Fruit fly (Drosophila melanogaster) whole organism, embryonic: ENCODE data around the gene Gpdh3.
A peak's percentile ranks its signal among the peaks of the same experiment; 100 is the strongest.

Experiments used
- Ada2b ChIP-seq: fragments of 200-800 bp; sonication (Bioruptor generic); IDR thresholded peaks from 2 replicates; pipeline ENCODE4 v1.3.6; 2022; ENCODE audit warnings: missing biosample characterization, missing genetic modification characterization
- Aef1 ChIP-seq: fragments of 200-800 bp; sonication (Bioruptor generic); IDR thresholded peaks from 3 replicates; pipeline ENCODE4 v1.3.6; 2022; ENCODE audit warnings: missing biosample characterization, missing genetic modification characterization
- Asciz ChIP-seq: fragments of 200-800 bp; sonication (Bioruptor generic); optimal IDR thresholded peaks from 2 replicates; lab custom pipeline; 2017; ENCODE audit warnings: missing biosample characterization, mild to moderate bottlenecking, missing genetic modification characterization, missing genetic modification reagents
- Bteb2 ChIP-seq: fragments of 200-800 bp; sonication (Bioruptor generic); optimal IDR thresholded peaks from 2 replicates; lab custom pipeline; 2016; ENCODE audit warnings: missing biosample characterization, missing genetic modification characterization
- CG10274 ChIP-seq: fragments of 200-800 bp; sonication (Bioruptor generic); optimal IDR thresholded peaks from 3 replicates; lab custom pipeline; 2017; ENCODE audit warnings: missing biosample characterization, mild to moderate bottlenecking, missing genetic modification characterization
- CG11504 ChIP-seq: fragments of 200-800 bp; sonication (Bioruptor generic); optimal IDR thresholded peaks from 3 replicates; lab custom pipeline; 2019; ENCODE audit warnings: missing biosample characterization, mild to moderate bottlenecking, missing genetic modification characterization, moderate library complexity
- CG11695 ChIP-seq: fragments of 200-800 bp; sonication (Bioruptor generic); IDR thresholded peaks from 3 replicates; pipeline ENCODE4 v1.3.6; 2022; ENCODE audit warnings: missing biosample characterization, missing genetic modification characterization
- CG13775 ChIP-seq: fragments of 200-800 bp; sonication (Bioruptor generic); optimal IDR thresholded peaks from 3 replicates; lab custom pipeline; 2017; ENCODE audit warnings: missing biosample characterization, mild to moderate bottlenecking, missing genetic modification characterization
- CG14667 ChIP-seq: fragments of 200-800 bp; sonication (Bioruptor generic); IDR thresholded peaks from 2 replicates; pipeline ENCODE4 v1.3.6; 2022; ENCODE audit warnings: missing biosample characterization, missing genetic modification characterization
- CG17568 ChIP-seq: fragments of 200-800 bp; sonication (Bioruptor generic); optimal IDR thresholded peaks from 2 replicates; lab custom pipeline; 2018; ENCODE audit warnings: missing biosample characterization, mild to moderate bottlenecking, missing genetic modification characterization, moderate library complexity
- CG17829 ChIP-seq: fragments of 200-800 bp; optimal IDR thresholded peaks from 2 replicates; lab custom pipeline; 2019; ENCODE audit warnings: missing biosample characterization, mild to moderate bottlenecking, missing genetic modification characterization, moderate library complexity
- CG34422 ChIP-seq: fragments of 200-800 bp; sonication (Bioruptor generic); IDR thresholded peaks from 3 replicates; pipeline ENCODE4 v1.3.6; 2022; ENCODE audit warnings: missing biosample characterization, missing genetic modification characterization
- CG4328 ChIP-seq: fragments of 200-800 bp; sonication (Bioruptor generic); optimal IDR thresholded peaks from 3 replicates; lab custom pipeline; 2017; ENCODE audit warnings: missing biosample characterization, missing genetic modification reagents, missing genetic modification characterization
- CG43689 ChIP-seq: fragments of 200-800 bp; sonication (Bioruptor generic); IDR thresholded peaks from 2 replicates; pipeline ENCODE4 v1.3.6; 2022; ENCODE audit warnings: missing biosample characterization, missing genetic modification characterization
- CG4730 ChIP-seq: fragments of 200-800 bp; sonication (Bioruptor generic); IDR thresholded peaks from 2 replicates; pipeline ENCODE4 v1.3.6; 2022; ENCODE audit warnings: missing biosample characterization, missing genetic modification characterization
- CG7928 ChIP-seq: fragments of 200-800 bp; sonication (Bioruptor generic); optimal IDR thresholded peaks from 2 replicates; lab custom pipeline; 2017; ENCODE audit warnings: missing biosample characterization, mild to moderate bottlenecking, missing genetic modification characterization
- CG7987 ChIP-seq: fragments of 200-800 bp; sonication (Bioruptor generic); optimal IDR thresholded peaks from 2 replicates; lab custom pipeline; 2018; ENCODE audit warnings: missing biosample characterization, mild to moderate bottlenecking, missing genetic modification characterization, moderate library complexity
- CG8359 ChIP-seq: fragments of 200-800 bp; sonication (Bioruptor generic); optimal IDR thresholded peaks from 2 replicates; lab custom pipeline; 2017; ENCODE audit warnings: missing biosample characterization, mild to moderate bottlenecking, missing genetic modification characterization, borderline replicate concordance
- CG8388 ChIP-seq: fragments of 200-800 bp; sonication (Bioruptor generic); optimal IDR thresholded peaks from 2 replicates; lab custom pipeline; 2019; ENCODE audit warnings: missing biosample characterization, mild to moderate bottlenecking, missing genetic modification characterization, moderate library complexity
- Chrac-16 ChIP-seq: fragments of 200-800 bp; sonication (Bioruptor generic); optimal IDR thresholded peaks from 3 replicates; lab custom pipeline; 2016; ENCODE audit warnings: missing biosample characterization, missing genetic modification characterization
- Dek ChIP-seq: fragments of 200-800 bp; sonication (Bioruptor generic); optimal IDR thresholded peaks from 3 replicates; lab custom pipeline; 2019; ENCODE audit warnings: missing biosample characterization, mild to moderate bottlenecking, missing genetic modification characterization, moderate library complexity
- Dip2 ChIP-seq: fragments of 200-800 bp; sonication (Bioruptor generic); IDR thresholded peaks from 2 replicates; pipeline ENCODE4 v1.3.6; 2022; ENCODE audit warnings: missing biosample characterization, missing genetic modification characterization
- Dref ChIP-seq: fragments of 200-800 bp; sonication (Bioruptor generic); IDR thresholded peaks from 2 replicates; pipeline ENCODE4 v1.3.6; 2022; ENCODE audit warnings: missing biosample characterization, missing genetic modification characterization
- Fer2 ChIP-seq: fragments of 200-800 bp; sonication (Bioruptor generic); optimal IDR thresholded peaks from 2 replicates; lab custom pipeline; 2018; ENCODE audit warnings: missing biosample characterization, mild to moderate bottlenecking, missing genetic modification characterization, moderate library complexity
- HLH4C ChIP-seq: fragments of 200-800 bp; sonication (Bioruptor generic); IDR thresholded peaks from 3 replicates; pipeline ENCODE4 v1.3.6; 2022; ENCODE audit warnings: missing biosample characterization, missing genetic modification characterization; ENCODE audit not compliant: partially characterized antibody
- Hr39 ChIP-seq: fragments of >200 bp; optimal IDR thresholded peaks from 2 replicates; lab custom pipeline; 2017
- Hsf ChIP-seq: fragments of 200-800 bp; sonication (Bioruptor generic); optimal IDR thresholded peaks from 3 replicates; lab custom pipeline; 2016; ENCODE audit warnings: missing biosample characterization, missing genetic modification characterization
- Pdp1 ChIP-seq, 2 experiments: fragments of 200-800 bp; sonication (Bioruptor generic); optimal IDR thresholded peaks; 3 replicates each; lab custom pipeline; 2016; ENCODE audit warnings: missing biosample characterization in 2 of 2, missing genetic modification characterization in 2 of 2, mild to moderate bottlenecking in 1 of 2, moderate library complexity in 1 of 2
- TFAM ChIP-seq: fragments of 200-800 bp; sonication (Bioruptor generic); optimal IDR thresholded peaks from 2 replicates; lab custom pipeline; 2017; ENCODE audit warnings: missing biosample characterization, missing genetic modification characterization, inconsistent platforms
- Tbp ChIP-seq: fragments of >200 bp; optimal IDR thresholded peaks from 2 replicates; lab custom pipeline; 2018; ENCODE audit warnings: missing biosample characterization, missing genetic modification characterization
- Trl ChIP-seq, 3 experiments: fragments of >200 bp in 2 of 3; fragments of 200-800 bp in 1 of 3; sonication (Bioruptor generic) in 1 of 3; optimal IDR thresholded peaks; 2 replicates in 1 of 3; 3 replicates in 2 of 3; lab custom pipeline; 2016 to 2017; ENCODE audit warnings: missing biosample characterization in 1 of 3, missing genetic modification characterization in 1 of 3
- ac ChIP-seq: fragments of 200-800 bp; sonication (Bioruptor generic); optimal IDR thresholded peaks from 3 replicates; lab custom pipeline; 2017; ENCODE audit warnings: missing biosample characterization, mild to moderate bottlenecking, missing genetic modification characterization
- bowl ChIP-seq: fragments of 200-800 bp; sonication (Bioruptor generic); IDR thresholded peaks from 2 replicates; pipeline ENCODE4 v1.3.6; 2022; ENCODE audit warnings: missing biosample characterization, missing genetic modification characterization
- chn ChIP-seq: fragments of 200-800 bp; sonication (Bioruptor generic); optimal IDR thresholded peaks from 2 replicates; lab custom pipeline; 2016; ENCODE audit warnings: missing biosample characterization, missing genetic modification characterization
- cwo ChIP-seq: fragments of 200-800 bp; sonication (Bioruptor generic); optimal IDR thresholded peaks from 3 replicates; lab custom pipeline; 2017; ENCODE audit warnings: missing biosample characterization, missing genetic modification characterization, mild to moderate bottlenecking, moderate library complexity, missing genetic modification reagents
- dmrt99B ChIP-seq: fragments of 200-800 bp; sonication (Bioruptor generic); optimal IDR thresholded peaks from 2 replicates; lab custom pipeline; 2018; ENCODE audit warnings: missing biosample characterization, mild to moderate bottlenecking, missing genetic modification characterization, moderate library complexity
- fd102C ChIP-seq: fragments of 200-800 bp; sonication (Bioruptor generic); optimal IDR thresholded peaks from 2 replicates; lab custom pipeline; 2018; ENCODE audit warnings: missing biosample characterization, mild to moderate bottlenecking, missing genetic modification characterization, moderate library complexity
- fd96Cb ChIP-seq: fragments of 200-800 bp; sonication (Bioruptor generic); optimal IDR thresholded peaks from 2 replicates; lab custom pipeline; 2018; ENCODE audit warnings: missing biosample characterization, mild to moderate bottlenecking, missing genetic modification characterization, moderate library complexity
- ftz-f1 ChIP-seq: fragments of 200-800 bp; sonication (Bioruptor generic); optimal IDR thresholded peaks from 2 replicates; lab custom pipeline; 2016; ENCODE audit warnings: missing biosample characterization, missing genetic modification characterization
- her ChIP-seq: fragments of 200-800 bp; sonication (Bioruptor generic); optimal IDR thresholded peaks from 2 replicates; lab custom pipeline; 2016; ENCODE audit warnings: missing biosample characterization, missing genetic modification characterization
- inv ChIP-seq: fragments of 200-800 bp; sonication (Bioruptor generic); IDR thresholded peaks from 2 replicates; pipeline ENCODE4 v1.3.6; 2022; ENCODE audit warnings: missing biosample characterization, missing genetic modification characterization; ENCODE audit not compliant: partially characterized antibody
- lilli ChIP-seq: fragments of 200-800 bp; sonication (Bioruptor generic); optimal IDR thresholded peaks from 3 replicates; lab custom pipeline; 2016; ENCODE audit warnings: missing biosample characterization, missing genetic modification characterization
- lmd ChIP-seq: fragments of 200-800 bp; sonication (Bioruptor generic); IDR thresholded peaks from 2 replicates; pipeline ENCODE4 v1.3.6; 2022; ENCODE audit warnings: missing biosample characterization, missing genetic modification characterization
- lola ChIP-seq, 3 experiments: fragments of >200 bp in 2 of 3; fragments of 200-800 bp in 1 of 3; sonication (Bioruptor generic) in 1 of 3; optimal IDR thresholded peaks; 2 replicates each; lab custom pipeline; 2017 to 2019; ENCODE audit warnings: missing biosample characterization in 3 of 3, missing genetic modification characterization in 3 of 3, mild to moderate bottlenecking in 1 of 3, moderate library complexity in 1 of 3
- nerfin-1 ChIP-seq: fragments of 200-800 bp; sonication (Bioruptor generic); optimal IDR thresholded peaks from 3 replicates; lab custom pipeline; 2019; ENCODE audit warnings: missing biosample characterization, mild to moderate bottlenecking, missing genetic modification characterization, moderate library complexity
- pros ChIP-seq: fragments of 200-800 bp; sonication (Bioruptor generic); optimal IDR thresholded peaks from 3 replicates; lab custom pipeline; 2019; ENCODE audit warnings: missing biosample characterization, mild to moderate bottlenecking, missing genetic modification characterization, moderate library complexity
- ranshi ChIP-seq: fragments of 200-800 bp; sonication (Bioruptor generic); IDR thresholded peaks from 2 replicates; pipeline ENCODE4 v1.3.6; 2022; ENCODE audit warnings: missing biosample characterization, missing genetic modification characterization
- seq ChIP-seq: fragments of 200-800 bp; sonication (Bioruptor generic); IDR thresholded peaks from 2 replicates; pipeline ENCODE4 v1.3.6; 2022; ENCODE audit warnings: missing biosample characterization, missing genetic modification characterization
- tna ChIP-seq: fragments of 200-800 bp; sonication (Bioruptor generic); IDR thresholded peaks from 2 replicates; pipeline ENCODE4 v1.3.6; 2022; ENCODE audit warnings: missing biosample characterization, missing genetic modification characterization; ENCODE audit not compliant: partially characterized antibody
- vfl ChIP-seq: fragments of 200-800 bp; sonication (Bioruptor generic); optimal IDR thresholded peaks from 2 replicates; lab custom pipeline; 2016; ENCODE audit warnings: missing biosample characterization, missing genetic modification characterization

Gpdh3 gene

dm6 chr3R:22400246-22400645 lies 18.4 kb downstream of the Gpdh3 start (continued):
- TF ChIP-seq Dref (GFP tag; lab: Robert Waterston, UW), result no peak
- TF ChIP-seq tna (GFP tag; lab: Robert Waterston, UW), result no peak
- TF ChIP-seq bowl (GFP tag; lab: Robert Waterston, UW), result no peak
- TF ChIP-seq CG13775 (GFP tag; lab: Kevin White, UChicago), result peak; percentile 14
- TF ChIP-seq Aef1 (GFP tag; lab: Robert Waterston, UW), result peak; percentile 35; the same call in 1 of the 3 replicates
- TF ChIP-seq CG7928 (GFP tag; lab: Kevin White, UChicago), result no peak
- no peak for TF ChIP-seq ac (GFP tag; lab: Kevin White, UChicago)
- no peak for TF ChIP-seq CG11504 (tag; lab: Kevin White, UChicago)
- no peak for TF ChIP-seq lola (GFP tag; optimal IDR thresholded peaks at IDR 0.05; lab: Kevin White, UChicago)
- 0 out of 2 replicates have a peak, but pooled peaks have one; percentile 15 for TF ChIP-seq CG14667
- no peak for TF ChIP-seq Tbp (GFP tag; lab: Kevin White, UChicago)
- no peak for TF ChIP-seq Pdp1 (GFP tag; optimal IDR thresholded peaks at IDR 0.05; lab: Kevin White, UChicago)
- TF ChIP-seq CG4328, result no peak
- TF ChIP-seq CG4730 (GFP tag; lab: Robert Waterston, UW), result no peak
- TF ChIP-seq inv (GFP tag; lab: Robert Waterston, UW), result no peak
- TF ChIP-seq Dip2 (GFP tag; lab: Robert Waterston, UW), result no peak
- TF ChIP-seq seq, result no peak
- TF ChIP-seq Fer2 (tag; lab: Kevin White, UChicago), result no peak
- no peak for TF ChIP-seq CG7987
- no peak for TF ChIP-seq Asciz
- no peak for TF ChIP-seq Dek (tag; lab: Kevin White, UChicago)
- peak; percentile 54; the same call in 1 of the 2 replicates for TF ChIP-seq ranshi
- no peak for TF ChIP-seq CG10274
- no peak for TF ChIP-seq nerfin-1 (tag; lab: Kevin White, UChicago)
- TF ChIP-seq Chrac-16 (GFP tag; lab: Kevin White, UChicago), result no peak
- TF ChIP-seq CG17568 (GFP tag; lab: Kevin White, UChicago), result no peak
- no peak for TF ChIP-seq TFAM
- peak; percentile 34 for TF ChIP-seq Hsf
- no peak for TF ChIP-seq ftz-f1 (GFP tag; lab: Kevin White, UChicago)
- TF ChIP-seq pros (GFP tag; lab: Kevin White, UChicago), result no peak
- peak; percentile 40; the same call in 1 of the 2 replicates for TF ChIP-seq Ada2b (GFP tag; lab: Robert Waterston, UW)
- no peak for TF ChIP-seq Hr39 (lab: Kevin White, UChicago)
- no peak for TF ChIP-seq dmrt99B
- no peak for TF ChIP-seq Trl (optimal IDR thresholded peaks at IDR 0.05; lab: Kevin White, UChicago)
- no peak for TF ChIP-seq Trl (GFP tag; optimal IDR thresholded peaks at IDR 0.05; lab: Kevin White, UChicago)
- no peak for TF ChIP-seq HLH4C (GFP tag; lab: Robert Waterston, UW)
- no peak for TF ChIP-seq vfl (GFP tag; lab: Kevin White, UChicago)
- peak; percentile 25 for TF ChIP-seq cwo (GFP tag; lab: Kevin White, UChicago)
- peak; percentile 39 for TF ChIP-seq lilli
- peak; percentile 63; the same call in 1 of the 3 replicates for TF ChIP-seq CG34422 (GFP tag; lab: Robert Waterston, UW)
- TF ChIP-seq CG8359 (GFP tag; lab: Kevin White, UChicago), result no peak
- peak; percentile 71 for TF ChIP-seq lmd
- TF ChIP-seq CG43689 (GFP tag; lab: Robert Waterston, UW), result no peak
- TF ChIP-seq her (GFP tag; lab: Kevin White, UChicago), result no peak
- no peak for TF ChIP-seq CG8388 (GFP tag; lab: Kevin White, UChicago)
- no peak for TF ChIP-seq fd102C (GFP tag; lab: Kevin White, UChicago)
- TF ChIP-seq Bteb2 (GFP tag; lab: Kevin White, UChicago), result no peak
- peak; percentile 18 for TF ChIP-seq fd96Cb (tag; lab: Kevin White, UChicago)
- peak; percentile 51; the same call in 1 of the 3 replicates for TF ChIP-seq CG11695 (GFP tag; lab: Robert Waterston, UW)
- TF ChIP-seq chn, result no peak
- TF ChIP-seq CG17829 (tag; lab: Kevin White, UChicago), result peak; percentile 6
